Fruit fly (Drosophila melanogaster): Measurements from ENCODE around the gene Mau2.
A peak's percentile ranks its signal among the peaks of the same experiment; 100 is the strongest.

Mau2 gene

DNA sequence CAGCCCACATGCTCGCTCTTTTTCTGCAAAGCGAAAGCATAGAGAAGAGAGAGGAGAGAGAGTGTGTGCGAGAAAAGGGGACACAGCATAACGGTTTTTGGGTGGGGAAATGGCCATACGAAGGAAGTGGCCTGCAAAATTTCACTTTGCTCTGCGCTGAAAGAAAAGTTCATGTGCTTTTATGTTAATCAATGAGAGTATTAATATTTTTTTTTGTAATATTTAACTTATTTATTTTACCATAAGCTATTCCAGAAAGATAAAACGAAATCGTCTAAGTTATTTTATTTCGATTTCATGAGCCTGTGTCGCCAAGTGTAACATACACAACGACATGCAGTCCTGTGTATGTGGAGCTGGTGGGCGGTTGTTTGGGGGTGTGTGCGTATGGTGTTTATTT lies 41.5 kb downstream of the Mau2 start (continued):
- TF ChIP-seq CG8924 (tag; optimal IDR thresholded peaks at IDR 0.05), result peak; percentile 67
- TF ChIP-seq CG4424 (GFP tag; optimal IDR thresholded peaks at IDR 0.05), result peak; percentile 24
- TF ChIP-seq CG4617 (GFP tag; optimal IDR thresholded peaks at IDR 0.05; ENCODE audit: borderline replicate concordance), result no peak
- TF ChIP-seq sens-2 (GFP tag; IDR thresholded peaks at IDR 0.05), result no peak
- TF ChIP-seq Bgb (GFP tag; IDR thresholded peaks at IDR 0.05; ENCODE audit: partially characterized antibody), result no peak
- no peak for TF ChIP-seq ro (GFP tag; IDR thresholded peaks at IDR 0.05)
- no peak for TF ChIP-seq corto (GFP tag; optimal IDR thresholded peaks at IDR 0.05)
- TF ChIP-seq CG17361 (GFP tag; IDR thresholded peaks at IDR 0.05), result no peak
- no peak for TF ChIP-seq sug (tag; optimal IDR thresholded peaks at IDR 0.05)
- peak; percentile 20 for TF ChIP-seq Ravus (GFP tag; IDR thresholded peaks at IDR 0.05)
- no peak for TF ChIP-seq Dip2 (GFP tag; IDR thresholded peaks at IDR 0.05)
- peak; percentile 89 for TF ChIP-seq Fer1 (GFP tag; optimal IDR thresholded peaks at IDR 0.05)
- no peak for TF ChIP-seq Atf3 (GFP tag; optimal IDR thresholded peaks at IDR 0.05)
- peak; percentile 67 for TF ChIP-seq Taf1 (GFP tag; IDR thresholded peaks at IDR 0.05)
- no peak for TF ChIP-seq pnt (GFP tag; optimal IDR thresholded peaks at IDR 0.05)
- peak; percentile 46; the same call in 1 of the 3 replicates for TF ChIP-seq Mrtf (GFP tag; IDR thresholded peaks at IDR 0.05)
- TF ChIP-seq CG7745 (tag; optimal IDR thresholded peaks at IDR 0.05), result no peak
- TF ChIP-seq Abd-B (GFP tag; optimal IDR thresholded peaks at IDR 0.05), result no peak
- no peak for TF ChIP-seq CG3726 (GFP tag; IDR thresholded peaks at IDR 0.05)
- TF ChIP-seq Ada2b (GFP tag; IDR thresholded peaks at IDR 0.05), result peak; percentile 74
- no peak for TF ChIP-seq Jarid2 (GFP tag; optimal IDR thresholded peaks at IDR 0.05)
- TF ChIP-seq jing (GFP tag; optimal IDR thresholded peaks at IDR 0.05), result no peak
- TF ChIP-seq prd (optimal IDR thresholded peaks at IDR 0.05), result no peak
- TF ChIP-seq prd (GFP tag; IDR thresholded peaks at IDR 0.05), result peak; percentile 76; the same call in 2 of the 3 replicates
- TF ChIP-seq peb (GFP tag; IDR thresholded peaks at IDR 0.05), result no peak; the same call in 1 of the 2 replicates
- TF ChIP-seq sd (tag; optimal IDR thresholded peaks at IDR 0.05), result no peak
- peak; percentile 35 for TF ChIP-seq Chrac-16 (GFP tag; optimal IDR thresholded peaks at IDR 0.05)
- peak; percentile 68; the same call in 1 of the 3 replicates for TF ChIP-seq CG11456 (GFP tag; IDR thresholded peaks at IDR 0.05)
- no peak for TF ChIP-seq nerfin-2 (GFP tag; IDR thresholded peaks at IDR 0.05; ENCODE audit: partially characterized antibody)
- TF ChIP-seq CG32772 (GFP tag; IDR thresholded peaks at IDR 0.05), result peak; percentile 69
- no peak for TF ChIP-seq Usf (GFP tag; optimal IDR thresholded peaks at IDR 0.05)
- TF ChIP-seq Kr (GFP tag; optimal IDR thresholded peaks at IDR 0.05), result no peak
- no peak for TF ChIP-seq CG3838 (GFP tag; optimal IDR thresholded peaks at IDR 0.05)
- TF ChIP-seq Doc3 (GFP tag; IDR thresholded peaks at IDR 0.05; ENCODE audit: partially characterized antibody), result no peak
- peak; percentile 47 for TF ChIP-seq CG6765 (GFP tag; optimal IDR thresholded peaks at IDR 0.05)
- peak; percentile 45 for TF ChIP-seq CG10979 (tag; optimal IDR thresholded peaks at IDR 0.05)
- no peak for TF ChIP-seq her (GFP tag; optimal IDR thresholded peaks at IDR 0.05)
- no peak for TF ChIP-seq Hey (tag; optimal IDR thresholded peaks at IDR 0.05)
- no peak for TF ChIP-seq tna (GFP tag; IDR thresholded peaks at IDR 0.05; ENCODE audit: partially characterized antibody)
- peak; percentile 40 for TF ChIP-seq CG12155 (GFP tag; optimal IDR thresholded peaks at IDR 0.05)
- peak; percentile 59; the same call in 1 of the 2 replicates for TF ChIP-seq klu (GFP tag; IDR thresholded peaks at IDR 0.05)
- no peak for TF ChIP-seq CG3995 (GFP tag; optimal IDR thresholded peaks at IDR 0.05)
- no peak for TF ChIP-seq CG17186 (GFP tag; optimal IDR thresholded peaks at IDR 0.05)
- TF ChIP-seq MBD-R2 (GFP tag; IDR thresholded peaks at IDR 0.05), result peak; percentile 55; the same call in 1 of the 2 replicates
- no peak for TF ChIP-seq CG2678 (tag; optimal IDR thresholded peaks at IDR 0.05)
- peak; percentile 49; the same call in 1 of the 2 replicates for TF ChIP-seq dati (GFP tag; IDR thresholded peaks at IDR 0.05)
- TF ChIP-seq Stat92E (GFP tag; optimal IDR thresholded peaks at IDR 0.05), result no peak
- TF ChIP-seq lola (GFP tag; optimal IDR thresholded peaks at IDR 0.05), result peak in 1 of 3 experiments; percentile 3
- no peak for TF ChIP-seq Antp (GFP tag; optimal IDR thresholded peaks at IDR 0.05)
- TF ChIP-seq Six4 (GFP tag; optimal IDR thresholded peaks at IDR 0.05), result no peak
- peak; percentile 93 for TF ChIP-seq Hmr (GFP tag; optimal IDR thresholded peaks at IDR 0.05)

Data from whole organism, embryonic.